Worm (Caenorhabditis elegans) whole organism, L2 larva: ENCODE results near the gene F41G4.8.
A peak's percentile ranks its signal among the peaks of the same experiment; 100 is the strongest.

Experiments used
- F13H6.1 ChIP-seq: sonication (generic microtip); optimal IDR thresholded peaks from 2 replicates; lab custom pipeline; 2016; ENCODE audit warnings: missing genetic modification characterization, missing compliant biosample characterization
- ZK546.5 ChIP-seq: sonication (generic microtip); optimal IDR thresholded peaks from 2 replicates; lab custom pipeline; 2017; ENCODE audit warnings: missing biosample characterization, missing genetic modification characterization
- fos-1 ChIP-seq: fragments of 150-350 bp; optimal IDR thresholded peaks from 2 replicates; lab custom pipeline; 2014; ENCODE audit warnings: missing biosample characterization, missing genetic modification characterization
- lin-39 ChIP-seq: fragments of 150-350 bp; optimal IDR thresholded peaks from 2 replicates; lab custom pipeline; 2014; ENCODE audit warnings: missing biosample characterization, missing genetic modification reagents, missing genetic modification characterization
- lsy-2 ChIP-seq, 2 experiments: fragments of 150-350 bp in 1 of 2; sonication (generic microtip) in 1 of 2; optimal IDR thresholded peaks; 2 replicates each; lab custom pipeline; 2014 to 2017; ENCODE audit warnings: missing biosample characterization in 2 of 2, missing genetic modification characterization in 2 of 2
- mab-5 ChIP-seq: fragments of 150-350 bp; optimal IDR thresholded peaks from 2 replicates; lab custom pipeline; 2014; ENCODE audit warnings: missing biosample characterization, missing genetic modification characterization
- peb-1 ChIP-seq: fragments of 150-350 bp; optimal IDR thresholded peaks from 2 replicates; lab custom pipeline; 2014; ENCODE audit warnings: missing biosample characterization, missing genetic modification characterization
- snpc-4 ChIP-seq: fragments of 150-350 bp; optimal IDR thresholded peaks from 2 replicates; lab custom pipeline; 2014; ENCODE audit warnings: missing biosample characterization, missing genetic modification characterization
- unc-39 ChIP-seq: fragments of 150-350 bp; optimal IDR thresholded peaks from 2 replicates; lab custom pipeline; 2014; ENCODE audit warnings: missing biosample characterization, missing genetic modification characterization
- unc-62 ChIP-seq: fragments of 150-350 bp; optimal IDR thresholded peaks from 2 replicates; lab custom pipeline; 2014; ENCODE audit warnings: missing biosample characterization, missing genetic modification reagents, missing genetic modification characterization

ce11 chrX:16859956-16860446 is 15.2 kb upstream of the F41G4.8 start, which contains the start of gene T20F7.3:
- no peak for TF ChIP-seq unc-39
- no peak for TF ChIP-seq mab-5 (tag; lab: Kevin White, UChicago)
- TF ChIP-seq ZK546.5 (tag; lab: Kevin White, UChicago): no peak
- no peak for TF ChIP-seq lsy-2 (tag; optimal IDR thresholded peaks at IDR 0.05; lab: Kevin White, UChicago)
- no peak for TF ChIP-seq lin-39 (tag; lab: Kevin White, UChicago)
- no peak for TF ChIP-seq F13H6.1
- TF ChIP-seq snpc-4 (tag; lab: Kevin White, UChicago): no peak
- TF ChIP-seq unc-62: no peak
- TF ChIP-seq peb-1 (tag; lab: Kevin White, UChicago): no peak
- TF ChIP-seq fos-1 (tag; lab: Kevin White, UChicago): peak; percentile 39
